Worm (Caenorhabditis elegans) whole organism, L4 larva: ENCODE data around the gene stdh-1.

ENCODE experiments used
- F10B5.3 ChIP-seq: sonication (generic microtip); optimal IDR thresholded peaks from 2 replicates; lab custom pipeline; 2016; ENCODE audit warnings: mild to moderate bottlenecking, missing genetic modification characterization, missing compliant biosample characterization
- F37D6.2 ChIP-seq: sonication (generic microtip); optimal IDR thresholded peaks from 2 replicates; lab custom pipeline; 2016; ENCODE audit warnings: mild to moderate bottlenecking, missing genetic modification characterization, missing compliant biosample characterization
- F49E8.2 ChIP-seq: sonication (generic microtip); optimal IDR thresholded peaks from 2 replicates; lab custom pipeline; 2016; ENCODE audit warnings: missing compliant biosample characterization, mild to moderate bottlenecking, missing genetic modification characterization, borderline replicate concordance
- aly-2 ChIP-seq: sonication (generic microtip); optimal IDR thresholded peaks from 2 replicates; lab custom pipeline; 2018; ENCODE audit warnings: missing biosample characterization, missing genetic modification characterization
- ama-1 ChIP-seq: fragments of 150-350 bp; optimal IDR thresholded peaks from 2 replicates; lab custom pipeline; 2014; ENCODE audit warnings: inconsistent platforms, mixed read lengths
- egl-27 ChIP-seq: sonication (generic microtip); optimal IDR thresholded peaks from 3 replicates; lab custom pipeline; 2017; ENCODE audit warnings: missing biosample characterization, missing genetic modification reagents, missing genetic modification characterization
- egl-43 ChIP-seq: fragments of 200-800 bp; sonication (Bioruptor generic); IDR thresholded peaks from 2 replicates; pipeline ENCODE4 v1.3.6; 2022; ENCODE audit warnings: missing genetic modification reagents, missing genetic modification characterization, missing compliant biosample characterization
- madf-5 ChIP-seq, 2 experiments: fragments of 200-800 bp; sonication (Bioruptor generic); IDR thresholded peaks; 2 replicates each; pipeline ENCODE4 v1.3.6; 2022; ENCODE audit warnings: missing compliant biosample characterization in 2 of 2, missing genetic modification characterization in 2 of 2
- mdl-1 ChIP-seq, 2 experiments: fragments of 150-350 bp in 1 of 2; sonication (generic microtip) in 1 of 2; optimal IDR thresholded peaks; 2 replicates each; lab custom pipeline; 2014 to 2017; ENCODE audit warnings: missing biosample characterization in 2 of 2, missing genetic modification characterization in 2 of 2
- nhr-48 ChIP-seq: sonication (generic microtip); optimal IDR thresholded peaks from 2 replicates; lab custom pipeline; 2016; ENCODE audit warnings: mild to moderate bottlenecking, missing genetic modification characterization, missing compliant biosample characterization
- skn-1 ChIP-seq: fragments of 150-350 bp; optimal IDR thresholded peaks from 2 replicates; lab custom pipeline; 2014; ENCODE audit warnings: missing biosample characterization, missing genetic modification characterization
- unc-62 ChIP-seq, 3 experiments: fragments of 150-350 bp in 1 of 3; sonication (generic microtip); optimal IDR thresholded peaks in 2 of 3; peaks in 1 of 3; 1 replicate in 1 of 3; 2 replicates in 2 of 3; lab custom pipeline; 2014 to 2017; ENCODE audit warnings: missing biosample characterization in 3 of 3, missing genetic modification characterization in 3 of 3, missing genetic modification reagents in 3 of 3, missing genotype in 1 of 3
- ztf-7 ChIP-seq: fragments of 150-350 bp; optimal IDR thresholded peaks from 2 replicates; lab custom pipeline; 2014; ENCODE audit warnings: missing biosample characterization, missing genetic modification characterization

- TF ChIP-seq egl-43 (GFP tag; lab: Robert Waterston, UW) (no peak), unc-62 (GFP tag; optimal IDR thresholded peaks at IDR 0.05 in 1 of 2; lab: Kevin White, UChicago) (no peak), unc-62 (tag; optimal IDR thresholded peaks at IDR 0.05; lab: Kevin White, UChicago) (no peak), ztf-7 (no peak), egl-27 (no peak), skn-1 (tag; lab: Kevin White, UChicago) (no peak), aly-2 (no peak), ama-1 (no peak), nhr-48 (no peak), F49E8.2 (tag; lab: Kevin White, UChicago) (no peak), F10B5.3 (tag; lab: Kevin White, UChicago) (no peak), F37D6.2 (tag; lab: Kevin White, UChicago) (no peak), mdl-1 (tag; optimal IDR thresholded peaks at IDR 0.05; lab: Kevin White, UChicago) (no peak), madf-5 (GFP tag; IDR thresholded peaks at IDR 0.05; lab: Robert Waterston, UW) (no peak)
These were observed 46.9 kb downstream of the stdh-1 start, which contains the start of gene R10D12.8 for ce11 chrV:13953191-13953590.
